Worm (Caenorhabditis elegans) whole organism, L4 larva: ENCODE data around the gene srp-7.

ENCODE experiments used
- F26F4.8 ChIP-seq: fragments of 200-800 bp; sonication (Bioruptor generic); conservative IDR thresholded peaks from 2 replicates; pipeline ENCODE4 v1.3.6; 2022; ENCODE audit warnings: missing genetic modification characterization, missing compliant biosample characterization
- F49E8.2 ChIP-seq: sonication (generic microtip); optimal IDR thresholded peaks from 2 replicates; lab custom pipeline; 2016; ENCODE audit warnings: missing compliant biosample characterization, mild to moderate bottlenecking, missing genetic modification characterization, borderline replicate concordance
- R02D3.7 ChIP-seq: fragments of 150-350 bp; sonication (generic microtip); optimal IDR thresholded peaks from 3 replicates; lab custom pipeline; 2014; ENCODE audit warnings: missing biosample characterization, missing genetic modification characterization
- Y105C5A.15 ChIP-seq: fragments of 200-800 bp; sonication (Bioruptor generic); IDR thresholded peaks from 2 replicates; pipeline ENCODE4 v1.3.6; 2022; ENCODE audit warnings: missing genetic modification characterization, missing compliant biosample characterization
- Y5F2A.4 ChIP-seq: fragments of 200-800 bp; sonication (Bioruptor generic); optimal IDR thresholded peaks from 2 replicates; lab custom pipeline; 2018; ENCODE audit warnings: mild to moderate bottlenecking, missing genetic modification characterization, missing compliant biosample characterization
- Y75B8A.6 ChIP-seq: fragments of 200-800 bp; sonication (Bioruptor generic); IDR thresholded peaks from 2 replicates; pipeline ENCODE4 v1.3.6; 2022; ENCODE audit warnings: missing genetic modification reagents, missing genetic modification characterization, missing compliant biosample characterization
- aha-1 ChIP-seq: fragments of 150-350 bp; peaks from one replicate; lab custom pipeline; 2014; ENCODE audit warnings: missing biosample characterization, missing genetic modification characterization
- aly-2 ChIP-seq: sonication (generic microtip); optimal IDR thresholded peaks from 2 replicates; lab custom pipeline; 2018; ENCODE audit warnings: missing biosample characterization, missing genetic modification characterization
- arid-1 ChIP-seq: fragments of 200-800 bp; sonication (Bioruptor generic); conservative IDR thresholded peaks from 2 replicates; pipeline ENCODE4 v1.3.6; 2022; ENCODE audit warnings: missing genetic modification reagents, missing genetic modification characterization, missing compliant biosample characterization
- ceh-44 ChIP-seq: fragments of 200-800 bp; sonication (Bioruptor generic); IDR thresholded peaks from 2 replicates; pipeline ENCODE4 v1.3.6; 2022; ENCODE audit warnings: missing genetic modification reagents, missing genetic modification characterization, missing compliant biosample characterization
- ceh-62 ChIP-seq: sonication (generic microtip); optimal IDR thresholded peaks from 2 replicates; lab custom pipeline; 2017; ENCODE audit warnings: missing biosample characterization, missing genetic modification characterization
- daf-12 ChIP-seq: fragments of 150-350 bp; optimal IDR thresholded peaks from 2 replicates; lab custom pipeline; 2014; ENCODE audit warnings: missing biosample characterization, missing genetic modification reagents, missing genetic modification characterization
- dmd-8 ChIP-seq: fragments of 200-800 bp; sonication (Bioruptor generic); IDR thresholded peaks from 2 replicates; pipeline ENCODE4 v1.3.6; 2022; ENCODE audit warnings: missing genetic modification characterization, missing compliant biosample characterization
- dmd-9 ChIP-seq: fragments of 200-800 bp; sonication (Bioruptor generic); IDR thresholded peaks from 2 replicates; pipeline ENCODE4 v1.3.6; 2022; ENCODE audit warnings: missing genetic modification reagents, missing genetic modification characterization, missing compliant biosample characterization
- fkh-10 ChIP-seq: fragments of 150-350 bp; optimal IDR thresholded peaks from 2 replicates; lab custom pipeline; 2014; ENCODE audit warnings: missing biosample characterization, missing genetic modification reagents, missing genetic modification characterization
- hmg-1.1 ChIP-seq: fragments of 200-800 bp; sonication (Bioruptor generic); IDR thresholded peaks from 2 replicates; pipeline ENCODE4 v1.3.6; 2022; ENCODE audit warnings: missing genetic modification reagents, missing genetic modification characterization, missing compliant biosample characterization
- lim-7 ChIP-seq: fragments of 200-800 bp; sonication (Bioruptor generic); IDR thresholded peaks from 2 replicates; pipeline ENCODE4 v1.3.6; 2022; ENCODE audit warnings: missing genetic modification characterization, missing compliant biosample characterization
- lin-1 ChIP-seq: fragments of 200-800 bp; sonication (Bioruptor generic); IDR thresholded peaks from 2 replicates; pipeline ENCODE4 v1.3.6; 2022; ENCODE audit warnings: missing genetic modification reagents, missing genetic modification characterization, missing compliant biosample characterization
- lin-13 ChIP-seq: fragments of 150-350 bp; optimal IDR thresholded peaks from 2 replicates; lab custom pipeline; 2014; ENCODE audit warnings: missing biosample characterization, missing genetic modification reagents, missing genetic modification characterization
- lin-38 ChIP-seq: fragments of 200-800 bp; sonication (Bioruptor generic); IDR thresholded peaks from 2 replicates; pipeline ENCODE4 v1.3.6; 2022; ENCODE audit warnings: missing genetic modification reagents, missing genetic modification characterization, missing compliant biosample characterization
- lir-3 ChIP-seq: sonication (generic microtip); optimal IDR thresholded peaks from 2 replicates; lab custom pipeline; 2016; ENCODE audit warnings: mild to moderate bottlenecking, missing genetic modification characterization, missing compliant biosample characterization
- madf-9 ChIP-seq: fragments of 200-800 bp; sonication (Bioruptor generic); conservative IDR thresholded peaks from 2 replicates; pipeline ENCODE4 v1.3.6; 2022; ENCODE audit warnings: missing genetic modification reagents, missing genetic modification characterization, missing compliant biosample characterization
- mdt-29 ChIP-seq: fragments of 200-800 bp; sonication (Bioruptor generic); IDR thresholded peaks from 2 replicates; pipeline ENCODE4 v1.3.6; 2022; ENCODE audit warnings: missing genetic modification reagents, missing genetic modification characterization, missing compliant biosample characterization
- mes-2 ChIP-seq: sonication (generic microtip); optimal IDR thresholded peaks from 2 replicates; lab custom pipeline; 2016; ENCODE audit warnings: missing genotype, mild to moderate bottlenecking, missing genetic modification characterization, missing compliant biosample characterization; ENCODE audit not compliant: poor library complexity, severe bottlenecking
- nhr-10 ChIP-seq: fragments of 150-350 bp; optimal IDR thresholded peaks from 2 replicates; lab custom pipeline; 2014; ENCODE audit warnings: missing biosample characterization, missing genetic modification characterization
- nhr-102 ChIP-seq: sonication (generic microtip); optimal IDR thresholded peaks from 2 replicates; lab custom pipeline; 2016; ENCODE audit warnings: mild to moderate bottlenecking, missing genetic modification characterization, moderate library complexity, missing compliant biosample characterization
- pqm-1 ChIP-seq: sonication (generic microtip); optimal IDR thresholded peaks from 2 replicates; lab custom pipeline; 2017; ENCODE audit warnings: missing biosample characterization, missing genetic modification characterization
- sdz-12 ChIP-seq: fragments of 200-800 bp; sonication (Bioruptor generic); optimal IDR thresholded peaks from 2 replicates; lab custom pipeline; 2018; ENCODE audit warnings: mild to moderate bottlenecking, missing genetic modification characterization, missing compliant biosample characterization
- snpc-4 ChIP-seq: fragments of 150-350 bp; optimal IDR thresholded peaks from 2 replicates; lab custom pipeline; 2014; ENCODE audit warnings: missing biosample characterization, missing genetic modification characterization
- tra-1 ChIP-seq: fragments of 200-800 bp; sonication (Bioruptor generic); IDR thresholded peaks from 2 replicates; pipeline ENCODE4 v1.3.6; 2022; ENCODE audit warnings: missing genetic modification reagents, missing genetic modification characterization, missing compliant biosample characterization
- unc-130 ChIP-seq: sonication (generic microtip); optimal IDR thresholded peaks from 2 replicates; lab custom pipeline; 2016; ENCODE audit warnings: missing genetic modification reagents, missing genetic modification characterization, missing compliant biosample characterization
- unc-62 ChIP-seq, 3 experiments: fragments of 150-350 bp in 1 of 3; sonication (generic microtip); optimal IDR thresholded peaks in 2 of 3; peaks in 1 of 3; 1 replicate in 1 of 3; 2 replicates in 2 of 3; lab custom pipeline; 2014 to 2017; ENCODE audit warnings: missing biosample characterization in 3 of 3, missing genetic modification characterization in 3 of 3, missing genetic modification reagents in 3 of 3, missing genotype in 1 of 3
- zip-2 ChIP-seq: fragments of 150-350 bp; optimal IDR thresholded peaks from 2 replicates; lab custom pipeline; 2014; ENCODE audit warnings: missing biosample characterization, missing genetic modification characterization

Gene srp-7

DNA sequence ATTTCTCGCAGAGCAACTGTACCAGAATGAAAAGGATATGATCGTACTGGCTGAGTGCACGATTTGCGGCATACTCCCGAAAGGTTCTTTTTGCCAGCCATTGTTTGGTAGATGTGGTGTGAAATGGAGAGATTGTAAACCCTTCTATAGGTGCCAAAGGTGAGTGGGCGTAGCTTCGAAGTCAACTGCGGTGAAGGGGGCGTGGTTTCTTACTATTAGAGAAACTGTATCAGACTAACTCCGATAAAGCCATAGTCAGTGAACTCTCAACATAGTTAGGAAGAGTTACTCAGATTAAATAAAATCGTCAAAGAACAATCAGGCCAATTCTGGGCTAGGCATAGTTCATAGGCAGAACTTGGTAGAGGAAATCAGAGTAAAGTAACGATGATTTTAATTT lies 1.6 kb upstream of the srp-7 start, which contains the start of gene F20D6.9:
TSS of gene F20D6.9 (minus strand) at position 101 of the 400 bp plus-strand sequence.
- TF ChIP-seq aha-1 (tag; lab: Kevin White, UChicago) (peak; percentile 26), Y5F2A.4 (no peak)

DNA sequence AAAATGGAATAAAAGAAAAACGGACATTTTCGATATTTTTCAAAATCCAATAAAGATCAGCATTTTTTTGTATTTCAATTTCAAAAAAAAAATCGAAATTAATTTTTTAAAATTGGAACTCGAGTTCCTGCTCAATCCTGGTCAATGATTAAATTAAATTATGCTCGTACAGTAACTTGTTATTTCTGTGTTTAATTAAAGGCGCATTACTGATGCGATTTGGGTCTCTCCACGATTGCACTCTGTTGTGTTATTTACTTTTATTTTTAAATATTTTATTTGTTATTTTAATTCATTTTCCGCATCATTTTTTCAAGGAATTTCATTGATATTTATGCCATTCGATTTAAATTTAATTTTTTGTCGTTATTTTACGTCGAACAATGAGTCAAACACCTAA lies 647 bp upstream of the srp-7 start:
- TF ChIP-seq F26F4.8 (GFP tag; lab: Robert Waterston, UW) (no peak), unc-130 (GFP tag; lab: Kevin White, UChicago) (no peak), sdz-12 (no peak), ceh-62 (tag; lab: Kevin White, UChicago) (no peak), snpc-4 (tag; lab: Kevin White, UChicago) (no peak), tra-1 (GFP tag; lab: Robert Waterston, UW) (no peak), nhr-102 (tag; lab: Kevin White, UChicago) (no peak), lir-3 (tag; lab: Kevin White, UChicago) (no peak), hmg-1.1 (no peak), R02D3.7 (tag; lab: Kevin White, UChicago) (no peak), dmd-9 (no peak), mdt-29 (GFP tag; lab: Robert Waterston, UW) (no peak), nhr-10 (no peak)
- TF ChIP-seq, all 104 proteins: peak for 0

DNA sequence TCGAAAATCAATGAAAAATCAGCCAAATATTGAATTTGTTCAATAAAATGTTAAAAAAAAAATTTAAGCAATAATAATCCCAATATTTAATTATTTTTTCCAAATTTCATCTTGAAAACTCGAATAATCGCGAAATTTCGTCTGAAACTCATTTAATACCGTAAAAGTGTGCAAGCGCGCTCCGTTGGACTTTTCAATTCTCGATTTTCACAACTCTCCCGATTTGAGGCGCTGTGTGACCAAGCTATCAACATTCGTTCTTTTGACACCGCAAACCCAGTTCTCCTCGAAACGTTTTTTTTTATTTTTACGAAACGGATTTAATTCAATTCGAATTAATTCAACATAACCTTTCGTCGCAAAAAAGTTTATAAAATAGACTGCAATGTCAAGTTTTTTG lies 1.8 kb downstream of the srp-7 start:
- peak; percentile 68 for TF ChIP-seq lin-38 (GFP tag; lab: Robert Waterston, UW)
- TF ChIP-seq, all 104 proteins: peak for 1; not testable (repeated sequence) for 103

DNA sequence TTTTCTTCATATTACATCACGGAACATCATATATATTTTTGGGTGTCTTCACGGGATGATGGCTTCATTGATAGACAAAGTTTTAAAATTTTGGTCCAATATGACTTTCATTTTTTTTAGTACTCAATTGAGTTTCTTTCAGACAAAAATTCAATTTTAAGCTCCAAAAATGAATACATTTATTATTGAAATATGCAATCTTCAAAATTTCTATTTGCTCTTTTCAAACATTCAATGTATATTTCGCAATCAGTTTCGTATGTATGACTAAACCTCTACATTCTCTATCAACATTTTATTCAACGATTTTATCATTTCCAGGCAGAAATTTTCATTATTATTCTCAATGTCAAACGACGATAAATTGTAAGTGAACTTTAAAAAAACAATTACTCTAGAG lies 4.5 kb downstream of the srp-7 start, which contains the start of gene srp-8:
TSS of gene srp-8 (plus strand) at position 301 of the 400 bp plus-strand sequence.
- TF ChIP-seq madf-9 (GFP tag; lab: Robert Waterston, UW) = no peak
- no peak for TF ChIP-seq Y75B8A.6 (GFP tag; lab: Robert Waterston, UW)
- TF ChIP-seq fkh-10 (GFP tag; lab: Kevin White, UChicago) = no peak
- TF ChIP-seq pqm-1 (tag; lab: Kevin White, UChicago) = no peak
- TF ChIP-seq hmg-1.1 = no peak
- no peak for TF ChIP-seq mes-2 (tag; lab: Kevin White, UChicago)
- no peak for TF ChIP-seq daf-12 (tag; lab: Kevin White, UChicago)
- TF ChIP-seq lin-1 = no peak
- no peak for TF ChIP-seq zip-2
- no peak for TF ChIP-seq lim-7 (GFP tag; lab: Robert Waterston, UW)
- no peak for TF ChIP-seq ceh-44 (GFP tag; lab: Robert Waterston, UW)
- no peak for TF ChIP-seq lir-3 (tag; lab: Kevin White, UChicago)
- no peak for TF ChIP-seq arid-1
- no peak for TF ChIP-seq dmd-8 (GFP tag; lab: Robert Waterston, UW)
- TF ChIP-seq Y105C5A.15 (GFP tag; lab: Robert Waterston, UW) = no peak
- TF ChIP-seq lin-13 = no peak
- no peak for TF ChIP-seq nhr-102 (tag; lab: Kevin White, UChicago)
- TF ChIP-seq F49E8.2 = no peak

DNA sequence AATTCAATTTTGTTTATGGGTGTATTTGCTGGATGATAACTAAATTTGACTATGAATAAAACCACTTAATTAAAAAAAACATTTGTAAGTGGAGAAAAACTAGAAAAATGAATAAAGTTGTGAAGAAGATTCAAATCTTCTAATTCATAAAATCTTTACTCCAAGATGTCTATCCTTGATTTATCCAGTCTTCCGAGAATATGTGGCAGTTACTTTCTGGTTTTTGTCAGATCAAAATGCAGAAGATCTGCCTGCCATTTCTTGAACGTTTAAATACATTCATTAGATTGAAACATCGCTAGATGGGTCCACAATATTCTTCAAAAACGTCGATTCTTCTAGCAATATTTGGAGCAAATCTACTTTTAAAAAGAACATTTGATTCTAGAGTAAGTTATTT lies 6.8 kb downstream of the srp-7 start, which contains the start of gene F20D6.2:
TSS of gene F20D6.2 (plus strand) at position 301 of the 400 bp plus-strand sequence.
- TF ChIP-seq unc-62 (GFP tag; optimal IDR thresholded peaks at IDR 0.05 in 1 of 2; lab: Kevin White, UChicago) (peak in 1 of 2 experiments; percentile 1), unc-62 (tag; optimal IDR thresholded peaks at IDR 0.05; lab: Kevin White, UChicago) (no peak), aly-2 (tag; lab: Kevin White, UChicago) (no peak), aha-1 (tag; lab: Kevin White, UChicago) (peak; percentile 68)
